Fruit fly (Drosophila melanogaster) whole organism, embryonic: ENCODE measurements around the gene CG15891.

Experiments
- Abd-B ChIP-seq: fragments of 200-800 bp; sonication (Bioruptor generic); optimal IDR thresholded peaks from 2 replicates; lab custom pipeline; 2018; ENCODE audit warnings: missing biosample characterization, mild to moderate bottlenecking, missing genetic modification characterization, moderate library complexity
- CG12942 ChIP-seq: fragments of 200-800 bp; sonication (Bioruptor generic); optimal IDR thresholded peaks from 3 replicates; lab custom pipeline; 2016; ENCODE audit warnings: missing biosample characterization, missing genetic modification characterization
- CG13123 ChIP-seq: fragments of 200-800 bp; sonication (Bioruptor generic); optimal IDR thresholded peaks from 2 replicates; lab custom pipeline; 2016; ENCODE audit warnings: missing biosample characterization, missing genetic modification characterization
- CG15073 ChIP-seq: fragments of 200-800 bp; sonication (Bioruptor generic); optimal IDR thresholded peaks from 2 replicates; lab custom pipeline; 2016; ENCODE audit warnings: missing biosample characterization, missing genetic modification characterization
- CG15269 ChIP-seq: fragments of 200-800 bp; sonication (Bioruptor generic); optimal IDR thresholded peaks from 2 replicates; lab custom pipeline; 2018; ENCODE audit warnings: missing biosample characterization, mild to moderate bottlenecking, missing genetic modification characterization, moderate library complexity
- CG17186 ChIP-seq: fragments of 200-800 bp; sonication (Bioruptor generic); optimal IDR thresholded peaks from 3 replicates; lab custom pipeline; 2017; ENCODE audit warnings: missing biosample characterization, missing genetic modification reagents, missing genetic modification characterization
- CG17328 ChIP-seq: fragments of 200-800 bp; sonication (Bioruptor generic); IDR thresholded peaks from 2 replicates; pipeline ENCODE4 v1.3.6; 2022; ENCODE audit warnings: missing biosample characterization, missing genetic modification characterization
- CG17385 ChIP-seq: fragments of 200-800 bp; sonication (Bioruptor generic); optimal IDR thresholded peaks from 3 replicates; lab custom pipeline; 2018; ENCODE audit warnings: missing biosample characterization, mild to moderate bottlenecking, missing genetic modification characterization
- CG31365 ChIP-seq: fragments of 200-800 bp; sonication (Bioruptor generic); optimal IDR thresholded peaks from 2 replicates; lab custom pipeline; 2018; ENCODE audit warnings: missing biosample characterization, mild to moderate bottlenecking, missing genetic modification characterization
- CG6683 ChIP-seq: fragments of 200-800 bp; sonication (Bioruptor generic); optimal IDR thresholded peaks from 2 replicates; lab custom pipeline; 2017; ENCODE audit warnings: missing biosample characterization, mild to moderate bottlenecking, missing genetic modification characterization, missing genetic modification reagents
- CG7556 ChIP-seq: fragments of 200-800 bp; sonication (Bioruptor generic); optimal IDR thresholded peaks from 2 replicates; lab custom pipeline; 2017; ENCODE audit warnings: missing biosample characterization, mild to moderate bottlenecking, missing genetic modification characterization
- Dad ChIP-seq: fragments of 200-800 bp; sonication (Bioruptor generic); optimal IDR thresholded peaks from 3 replicates; lab custom pipeline; 2016; ENCODE audit warnings: missing biosample characterization, missing genetic modification characterization
- Deaf1 ChIP-seq: fragments of 200-800 bp; optimal IDR thresholded peaks from 3 replicates; lab custom pipeline; 2019; ENCODE audit warnings: missing biosample characterization, mild to moderate bottlenecking, missing genetic modification characterization, moderate library complexity
- Dip3 ChIP-seq: fragments of 200-800 bp; sonication (Bioruptor generic); optimal IDR thresholded peaks from 3 replicates; lab custom pipeline; 2016; ENCODE audit warnings: missing biosample characterization, missing genetic modification characterization
- Dll ChIP-seq: fragments of 200-800 bp; sonication (Bioruptor generic); IDR thresholded peaks from 4 replicates; pipeline ENCODE4 v1.3.6; 2022; ENCODE audit warnings: missing biosample characterization, missing genetic modification characterization; ENCODE audit not compliant: partially characterized antibody
- Elba2 ChIP-seq: fragments of 200-800 bp; sonication (Bioruptor generic); optimal IDR thresholded peaks from 3 replicates; lab custom pipeline; 2016; ENCODE audit warnings: missing biosample characterization, missing genetic modification characterization
- Ets97D ChIP-seq: fragments of 200-800 bp; sonication (Bioruptor generic); optimal IDR thresholded peaks from 3 replicates; lab custom pipeline; 2016; ENCODE audit warnings: missing biosample characterization, missing genetic modification characterization
- GATAe ChIP-seq: fragments of 200-800 bp; sonication (Bioruptor generic); conservative IDR thresholded peaks from 2 replicates; pipeline ENCODE4 v1.3.6; 2022; ENCODE audit warnings: missing biosample characterization, missing genetic modification characterization
- Hmr ChIP-seq: fragments of 200-800 bp; sonication (Bioruptor generic); optimal IDR thresholded peaks from 3 replicates; lab custom pipeline; 2017; ENCODE audit warnings: mild to moderate bottlenecking, missing biosample characterization, missing genetic modification reagents, missing genetic modification characterization
- Med ChIP-seq: fragments of 200-800 bp; sonication (Bioruptor generic); peaks from one replicate; lab custom pipeline; 2016; ENCODE audit warnings: missing biosample characterization, missing genetic modification characterization, mild to moderate bottlenecking, inconsistent platforms, moderate library complexity
- Meics ChIP-seq: fragments of 200-800 bp; sonication (Bioruptor generic); optimal IDR thresholded peaks from 2 replicates; lab custom pipeline; 2017; ENCODE audit warnings: missing biosample characterization, mild to moderate bottlenecking, missing genetic modification characterization
- NC2α ChIP-seq: fragments of 200-800 bp; sonication (Bioruptor generic); optimal IDR thresholded peaks from 2 replicates; lab custom pipeline; 2016; ENCODE audit warnings: missing biosample characterization, missing genetic modification characterization
- PHDP ChIP-seq: fragments of 200-800 bp; sonication (Bioruptor generic); optimal IDR thresholded peaks from 3 replicates; lab custom pipeline; 2018; ENCODE audit warnings: missing biosample characterization, mild to moderate bottlenecking, missing genetic modification characterization, moderate library complexity
- Poxn ChIP-seq: fragments of 200-800 bp; sonication (Bioruptor generic); IDR thresholded peaks from 2 replicates; pipeline ENCODE4 v1.3.6; 2022; ENCODE audit warnings: missing biosample characterization, missing genetic modification characterization
- Ptx1 ChIP-seq: fragments of 200-800 bp; sonication (Bioruptor generic); IDR thresholded peaks from 2 replicates; pipeline ENCODE4 v1.3.6; 2022; ENCODE audit warnings: missing biosample characterization, missing genetic modification characterization
- Usf ChIP-seq: fragments of 200-800 bp; sonication (Bioruptor generic); optimal IDR thresholded peaks from 2 replicates; lab custom pipeline; 2017; ENCODE audit warnings: missing genotype, missing biosample characterization, missing genetic modification characterization
- Xrp1 ChIP-seq: fragments of 200-800 bp; sonication (Bioruptor generic); IDR thresholded peaks from 2 replicates; pipeline ENCODE4 v1.3.6; 2022; ENCODE audit warnings: missing biosample characterization, missing genetic modification characterization
- al ChIP-seq: fragments of 200-800 bp; sonication (Bioruptor generic); IDR thresholded peaks from 2 replicates; pipeline ENCODE4 v1.3.6; 2022; ENCODE audit warnings: missing biosample characterization, missing genetic modification characterization
- ara ChIP-seq: fragments of 200-800 bp; sonication (Bioruptor generic); IDR thresholded peaks from 2 replicates; pipeline ENCODE4 v1.3.6; 2022; ENCODE audit warnings: missing biosample characterization, missing genetic modification characterization
- br ChIP-seq: fragments of >200 bp; optimal IDR thresholded peaks from 2 replicates; lab custom pipeline; 2017
- btn ChIP-seq: fragments of 200-800 bp; sonication (Bioruptor generic); optimal IDR thresholded peaks from 2 replicates; lab custom pipeline; 2016; ENCODE audit warnings: missing biosample characterization, missing genetic modification characterization
- ci ChIP-seq: fragments of 200-800 bp; sonication (Bioruptor generic); IDR thresholded peaks from 3 replicates; pipeline ENCODE4 v1.3.6; 2022; ENCODE audit warnings: missing biosample characterization, missing genetic modification characterization
- croc ChIP-seq: fragments of 200-800 bp; sonication (Bioruptor generic); conservative IDR thresholded peaks from 3 replicates; pipeline ENCODE4 v1.3.6; 2022; ENCODE audit warnings: missing biosample characterization, missing genetic modification characterization
- gcm ChIP-seq: fragments of 200-800 bp; sonication (Bioruptor generic); optimal IDR thresholded peaks from 2 replicates; lab custom pipeline; 2019; ENCODE audit warnings: missing biosample characterization, mild to moderate bottlenecking, missing genetic modification characterization, moderate library complexity
- gfzf ChIP-seq: fragments of 200-800 bp; sonication (Bioruptor generic); optimal IDR thresholded peaks from 2 replicates; lab custom pipeline; 2016; ENCODE audit warnings: missing biosample characterization, mild to moderate bottlenecking, missing genetic modification characterization, moderate library complexity
- hbn ChIP-seq: fragments of 200-800 bp; sonication (Bioruptor generic); IDR thresholded peaks from 2 replicates; pipeline ENCODE4 v1.3.6; 2022; ENCODE audit warnings: missing biosample characterization, missing genetic modification characterization; ENCODE audit not compliant: partially characterized antibody
- insv ChIP-seq, 2 experiments: fragments of 200-800 bp; sonication (Bioruptor generic); optimal IDR thresholded peaks; 3 replicates each; lab custom pipeline; 2016 to 2018; ENCODE audit warnings: missing biosample characterization in 2 of 2, missing genetic modification characterization in 2 of 2
- kay ChIP-seq: fragments of 200-800 bp; sonication (Bioruptor generic); optimal IDR thresholded peaks from 2 replicates; lab custom pipeline; 2016; ENCODE audit warnings: missing biosample characterization, missing genetic modification characterization
- ken ChIP-seq: fragments of 200-800 bp; sonication (Bioruptor generic); IDR thresholded peaks from 3 replicates; pipeline ENCODE4 v1.3.6; 2022; ENCODE audit warnings: missing biosample characterization, missing genetic modification characterization
- lbe ChIP-seq: fragments of 200-800 bp; sonication (Bioruptor generic); optimal IDR thresholded peaks from 2 replicates; lab custom pipeline; 2016; ENCODE audit warnings: missing biosample characterization, mild to moderate bottlenecking, missing genetic modification characterization
- lmd ChIP-seq: fragments of 200-800 bp; sonication (Bioruptor generic); IDR thresholded peaks from 2 replicates; pipeline ENCODE4 v1.3.6; 2022; ENCODE audit warnings: missing biosample characterization, missing genetic modification characterization
- mirr ChIP-seq: fragments of 200-800 bp; sonication (Bioruptor generic); optimal IDR thresholded peaks from 3 replicates; lab custom pipeline; 2018; ENCODE audit warnings: missing biosample characterization, mild to moderate bottlenecking, missing genetic modification characterization
- nom ChIP-seq: fragments of 200-800 bp; sonication (Bioruptor generic); optimal IDR thresholded peaks from 2 replicates; lab custom pipeline; 2017; ENCODE audit warnings: missing biosample characterization, missing genetic modification characterization, mild to moderate bottlenecking, moderate library complexity, missing genetic modification reagents
- pan ChIP-seq, 4 experiments: fragments of >200 bp in 3 of 4; fragments of 200-800 bp in 1 of 4; sonication (Bioruptor generic) in 1 of 4; optimal IDR thresholded peaks in 3 of 4; IDR thresholded peaks in 1 of 4; 2 replicates each; pipeline versions ENCODE4 v1.3.6 to Lab custom; 2017 to 2022; ENCODE audit warnings: missing biosample characterization in 2 of 4, missing genetic modification characterization in 2 of 4, mixed read lengths in 1 of 4
- prd ChIP-seq, 3 experiments: fragments of >200 bp in 2 of 3; fragments of 200-800 bp in 1 of 3; sonication (Bioruptor generic) in 1 of 3; optimal IDR thresholded peaks in 2 of 3; IDR thresholded peaks in 1 of 3; 2 replicates in 2 of 3; 3 replicates in 1 of 3; pipeline versions ENCODE4 v1.3.6 to Lab custom; 2017 to 2022; ENCODE audit warnings: missing biosample characterization in 1 of 3, missing genetic modification characterization in 1 of 3
- pum ChIP-seq: fragments of 200-800 bp; sonication (Bioruptor generic); optimal IDR thresholded peaks from 2 replicates; lab custom pipeline; 2016; ENCODE audit warnings: missing biosample characterization, missing genetic modification characterization
- rib ChIP-seq: fragments of 200-800 bp; sonication (Bioruptor generic); IDR thresholded peaks from 2 replicates; pipeline ENCODE4 v1.3.6; 2022; ENCODE audit warnings: missing biosample characterization, missing genetic modification characterization
- schlank ChIP-seq: fragments of 200-800 bp; sonication (Bioruptor generic); optimal IDR thresholded peaks from 2 replicates; lab custom pipeline; 2018; ENCODE audit warnings: missing biosample characterization, mild to moderate bottlenecking, missing genetic modification characterization
- sens ChIP-seq: fragments of 200-800 bp; sonication (Bioruptor generic); peaks from one replicate; lab custom pipeline; 2016; ENCODE audit warnings: missing biosample characterization, missing genetic modification characterization
- shn ChIP-seq: fragments of 200-800 bp; sonication (Bioruptor generic); optimal IDR thresholded peaks from 3 replicates; lab custom pipeline; 2016; ENCODE audit warnings: missing biosample characterization, missing genetic modification characterization
- slou ChIP-seq: fragments of 200-800 bp; sonication (Bioruptor generic); optimal IDR thresholded peaks from 3 replicates; lab custom pipeline; 2016; ENCODE audit warnings: missing biosample characterization, missing genetic modification characterization
- twi ChIP-seq: fragments of 200-800 bp; optimal IDR thresholded peaks from 2 replicates; lab custom pipeline; 2019; ENCODE audit warnings: missing biosample characterization, mild to moderate bottlenecking, missing genetic modification characterization, moderate library complexity

Gene CG15891

DNA sequence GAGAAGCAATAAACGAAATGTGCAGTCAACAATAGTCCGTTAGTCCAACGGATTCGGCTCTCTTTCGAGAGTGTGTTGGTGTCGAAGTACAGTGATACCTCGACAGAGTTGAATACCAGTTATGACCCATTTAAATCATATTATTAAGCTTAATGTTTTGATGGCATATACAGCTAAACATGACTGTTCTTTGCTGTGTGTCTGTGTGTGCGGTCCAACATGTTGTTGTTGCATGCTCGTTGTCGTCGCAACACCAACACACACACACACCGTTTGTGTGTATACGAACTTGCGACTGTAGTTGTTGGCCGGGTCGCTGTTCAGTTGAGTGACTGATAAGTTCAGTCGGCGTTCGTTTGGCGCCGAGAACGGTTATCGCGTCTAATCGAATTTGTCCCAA is 13.7 kb upstream of the CG15891 start, which contains the start of gene CG15894 (continued):
- no peak for TF ChIP-seq Ets97D
- TF ChIP-seq prd (optimal IDR thresholded peaks at IDR 0.05; lab: Kevin White, UChicago): no peak
- TF ChIP-seq prd (GFP tag; IDR thresholded peaks at IDR 0.05; lab: Robert Waterston, UW): peak; percentile 26; the same call in 1 of the 3 replicates
- no peak for TF ChIP-seq pan (optimal IDR thresholded peaks at IDR 0.05; lab: Kevin White, UChicago)
- no peak for TF ChIP-seq pan (GFP tag; optimal IDR thresholded peaks at IDR 0.05 in 1 of 2, IDR thresholded peaks at IDR 0.05 in 1 of 2)
- no peak for TF ChIP-seq Elba2 (GFP tag; lab: Kevin White, UChicago)
- TF ChIP-seq Xrp1 (GFP tag; lab: Robert Waterston, UW): no peak
- no peak for TF ChIP-seq mirr (GFP tag; lab: Kevin White, UChicago)
- TF ChIP-seq CG13123: no peak
- no peak for TF ChIP-seq btn (GFP tag; lab: Kevin White, UChicago)
- TF ChIP-seq Ptx1: no peak
- TF ChIP-seq twi: no peak
- TF ChIP-seq pum (GFP tag; lab: Kevin White, UChicago): no peak
- TF ChIP-seq PHDP (tag; lab: Kevin White, UChicago): peak; percentile 4
- TF ChIP-seq hbn: no peak
- no peak for TF ChIP-seq CG15073 (GFP tag; lab: Kevin White, UChicago)
- TF ChIP-seq schlank (tag; lab: Kevin White, UChicago): no peak
- TF ChIP-seq Usf (GFP tag; lab: Kevin White, UChicago): no peak
- no peak for TF ChIP-seq Dad (GFP tag; lab: Kevin White, UChicago)
- no peak for TF ChIP-seq ci
- no peak for TF ChIP-seq ara
- TF ChIP-seq al (GFP tag; lab: Robert Waterston, UW): no peak
- no peak for TF ChIP-seq GATAe (GFP tag; lab: Robert Waterston, UW)
- no peak for TF ChIP-seq ken (GFP tag; lab: Robert Waterston, UW)
- peak; percentile 35 for TF ChIP-seq Hmr (GFP tag; lab: Kevin White, UChicago)
- no peak for TF ChIP-seq kay (GFP tag; lab: Kevin White, UChicago)
- TF ChIP-seq CG17328 (GFP tag; lab: Robert Waterston, UW): no peak
- TF ChIP-seq Poxn: no peak
- TF ChIP-seq Dll (GFP tag; lab: Robert Waterston, UW): no peak
- no peak for TF ChIP-seq CG12942
- no peak for TF ChIP-seq CG31365 (tag; lab: Kevin White, UChicago)
- TF ChIP-seq Dip3 (GFP tag; lab: Kevin White, UChicago): no peak
- no peak for TF ChIP-seq slou (GFP tag; lab: Kevin White, UChicago)
- TF ChIP-seq rib (GFP tag; lab: Robert Waterston, UW): no peak
- peak; percentile 68 for TF ChIP-seq sens
- no peak for TF ChIP-seq gcm (GFP tag; lab: Kevin White, UChicago)
- no peak for TF ChIP-seq insv (GFP tag; optimal IDR thresholded peaks at IDR 0.05; lab: Kevin White, UChicago)
- TF ChIP-seq CG17186 (GFP tag; lab: Kevin White, UChicago): no peak
- peak; percentile 6 for TF ChIP-seq Meics
- peak; percentile 77 for TF ChIP-seq Med (GFP tag; lab: Kevin White, UChicago)
- no peak for TF ChIP-seq shn (GFP tag; lab: Kevin White, UChicago)
- no peak for TF ChIP-seq nom (GFP tag; lab: Kevin White, UChicago)
- TF ChIP-seq croc (GFP tag; lab: Robert Waterston, UW): no peak
- TF ChIP-seq lmd (GFP tag; lab: Robert Waterston, UW): peak; percentile 21; the same call in 1 of the 2 replicates
- peak; percentile 39 for TF ChIP-seq Deaf1 (tag; lab: Kevin White, UChicago)
- no peak for TF ChIP-seq CG6683 (GFP tag; lab: Kevin White, UChicago)
- TF ChIP-seq gfzf: no peak
- TF ChIP-seq CG17385 (GFP tag; lab: Kevin White, UChicago): no peak
- TF ChIP-seq lbe (GFP tag; lab: Kevin White, UChicago): no peak
- no peak for TF ChIP-seq Abd-B (GFP tag; lab: Kevin White, UChicago)
- peak; percentile 14 for TF ChIP-seq CG15269
- no peak for TF ChIP-seq CG7556 (GFP tag; lab: Kevin White, UChicago)
- no peak for TF ChIP-seq NC2α (GFP tag; lab: Kevin White, UChicago)
- no peak for TF ChIP-seq br (lab: Kevin White, UChicago)
